Fruit fly (Drosophila melanogaster) whole organism, embryonic: ENCODE results near the gene CG9616.

Source experiments
- Ada2b ChIP-seq: fragments of 200-800 bp; sonication (Bioruptor generic); IDR thresholded peaks from 2 replicates; pipeline ENCODE4 v1.3.6; 2022; ENCODE audit warnings: missing biosample characterization, missing genetic modification characterization
- CG10274 ChIP-seq: fragments of 200-800 bp; sonication (Bioruptor generic); optimal IDR thresholded peaks from 3 replicates; lab custom pipeline; 2017; ENCODE audit warnings: missing biosample characterization, mild to moderate bottlenecking, missing genetic modification characterization
- CG11093 ChIP-seq: fragments of 200-800 bp; sonication (Bioruptor generic); IDR thresholded peaks from 3 replicates; pipeline ENCODE4 v1.3.6; 2022; ENCODE audit warnings: missing biosample characterization, missing genetic modification characterization
- CG12744 ChIP-seq: fragments of 200-800 bp; sonication (Bioruptor generic); optimal IDR thresholded peaks from 2 replicates; lab custom pipeline; 2016; ENCODE audit warnings: missing biosample characterization, missing genetic modification characterization
- CG12769 ChIP-seq: fragments of 200-800 bp; sonication (Bioruptor generic); optimal IDR thresholded peaks from 2 replicates; lab custom pipeline; 2019; ENCODE audit warnings: missing biosample characterization, mild to moderate bottlenecking, missing genetic modification characterization, moderate library complexity
- CG14050 ChIP-seq: fragments of 200-800 bp; sonication (Bioruptor generic); IDR thresholded peaks from 3 replicates; pipeline ENCODE4 v1.3.6; 2022; ENCODE audit warnings: missing biosample characterization, missing genetic modification characterization
- CG14441 ChIP-seq: fragments of 200-800 bp; sonication (Bioruptor generic); IDR thresholded peaks from 2 replicates; pipeline ENCODE4 v1.3.6; 2022; ENCODE audit warnings: missing biosample characterization, missing genetic modification characterization
- CG14965 ChIP-seq: fragments of 200-800 bp; sonication (Bioruptor generic); optimal IDR thresholded peaks from 2 replicates; lab custom pipeline; 2016; ENCODE audit warnings: missing biosample characterization, missing genetic modification characterization, borderline replicate concordance
- CG1603 ChIP-seq: fragments of 200-800 bp; sonication (Bioruptor generic); optimal IDR thresholded peaks from 2 replicates; lab custom pipeline; 2019; ENCODE audit warnings: missing biosample characterization, mild to moderate bottlenecking, missing genetic modification characterization, moderate library complexity
- CG17385 ChIP-seq: fragments of 200-800 bp; sonication (Bioruptor generic); optimal IDR thresholded peaks from 3 replicates; lab custom pipeline; 2018; ENCODE audit warnings: missing biosample characterization, mild to moderate bottlenecking, missing genetic modification characterization
- CG17568 ChIP-seq: fragments of 200-800 bp; sonication (Bioruptor generic); optimal IDR thresholded peaks from 2 replicates; lab custom pipeline; 2018; ENCODE audit warnings: missing biosample characterization, mild to moderate bottlenecking, missing genetic modification characterization, moderate library complexity
- CG1792 ChIP-seq: fragments of 200-800 bp; sonication (Bioruptor generic); optimal IDR thresholded peaks from 2 replicates; lab custom pipeline; 2016; ENCODE audit warnings: missing biosample characterization, missing genetic modification characterization
- CG2129 ChIP-seq: fragments of 200-800 bp; sonication (Bioruptor generic); IDR thresholded peaks from 2 replicates; pipeline ENCODE4 v1.3.6; 2022; ENCODE audit warnings: missing biosample characterization, missing genetic modification characterization; ENCODE audit not compliant: partially characterized antibody
- CG2202 ChIP-seq: fragments of 200-800 bp; sonication (Bioruptor generic); optimal IDR thresholded peaks from 2 replicates; lab custom pipeline; 2018; ENCODE audit warnings: missing biosample characterization, mild to moderate bottlenecking, missing genetic modification characterization
- CG30431 ChIP-seq: fragments of 200-800 bp; sonication (Bioruptor generic); optimal IDR thresholded peaks from 2 replicates; lab custom pipeline; 2017; ENCODE audit warnings: missing biosample characterization, missing genetic modification characterization
- CG31365 ChIP-seq: fragments of 200-800 bp; sonication (Bioruptor generic); optimal IDR thresholded peaks from 2 replicates; lab custom pipeline; 2018; ENCODE audit warnings: missing biosample characterization, mild to moderate bottlenecking, missing genetic modification characterization
- CG6791 ChIP-seq: fragments of 200-800 bp; sonication (Bioruptor generic); IDR thresholded peaks from 3 replicates; pipeline ENCODE4 v1.3.6; 2022; ENCODE audit warnings: missing biosample characterization, missing genetic modification characterization; ENCODE audit not compliant: partially characterized antibody
- CG9817 ChIP-seq: fragments of 200-800 bp; sonication (Bioruptor generic); optimal IDR thresholded peaks from 2 replicates; lab custom pipeline; 2018; ENCODE audit warnings: missing biosample characterization, mild to moderate bottlenecking, missing genetic modification characterization, moderate library complexity
- D ChIP-seq, 2 experiments: fragments of 200-800 bp in 1 of 2; fragments of >200 bp in 1 of 2; sonication (Bioruptor generic) in 1 of 2; optimal IDR thresholded peaks; 2 replicates in 1 of 2; 3 replicates in 1 of 2; lab custom pipeline; 2017; ENCODE audit warnings: mild to moderate bottlenecking in 1 of 2, missing biosample characterization in 1 of 2, missing genetic modification characterization in 1 of 2, missing genetic modification reagents in 1 of 2
- E2f2 ChIP-seq: fragments of 200-800 bp; sonication (Bioruptor generic); IDR thresholded peaks from 2 replicates; pipeline ENCODE4 v1.3.6; 2022; ENCODE audit warnings: missing biosample characterization, missing genetic modification characterization
- HLH4C ChIP-seq: fragments of 200-800 bp; sonication (Bioruptor generic); IDR thresholded peaks from 3 replicates; pipeline ENCODE4 v1.3.6; 2022; ENCODE audit warnings: missing biosample characterization, missing genetic modification characterization; ENCODE audit not compliant: partially characterized antibody
- Hand ChIP-seq: fragments of 200-800 bp; sonication (Bioruptor generic); optimal IDR thresholded peaks from 2 replicates; lab custom pipeline; 2017; ENCODE audit warnings: mild to moderate bottlenecking, missing biosample characterization, missing genetic modification reagents, missing genetic modification characterization
- Hr78 ChIP-seq, 2 experiments: fragments of 200-800 bp in 1 of 2; fragments of >200 bp in 1 of 2; sonication (Bioruptor generic) in 1 of 2; optimal IDR thresholded peaks; 2 replicates each; lab custom pipeline; 2017 to 2019; ENCODE audit warnings: missing biosample characterization in 2 of 2, missing genetic modification characterization in 2 of 2, mild to moderate bottlenecking in 1 of 2, moderate library complexity in 1 of 2
- Max ChIP-seq: fragments of 200-800 bp; sonication (Bioruptor generic); optimal IDR thresholded peaks from 2 replicates; lab custom pipeline; 2016; ENCODE audit warnings: missing biosample characterization, mild to moderate bottlenecking, missing genetic modification characterization
- Oaz ChIP-seq: fragments of 200-800 bp; sonication (Bioruptor generic); IDR thresholded peaks from 2 replicates; pipeline ENCODE4 v1.3.6; 2022; ENCODE audit warnings: missing biosample characterization, missing genetic modification characterization
- Ssrp ChIP-seq: fragments of 200-800 bp; sonication (Bioruptor generic); optimal IDR thresholded peaks from 2 replicates; lab custom pipeline; 2018; ENCODE audit warnings: missing biosample characterization, mild to moderate bottlenecking, missing genetic modification characterization, moderate library complexity
- YL-1 ChIP-seq: fragments of 200-800 bp; sonication (Bioruptor generic); optimal IDR thresholded peaks from 3 replicates; lab custom pipeline; 2017; ENCODE audit warnings: missing biosample characterization, mild to moderate bottlenecking, missing genetic modification characterization
- ara ChIP-seq: fragments of 200-800 bp; sonication (Bioruptor generic); IDR thresholded peaks from 2 replicates; pipeline ENCODE4 v1.3.6; 2022; ENCODE audit warnings: missing biosample characterization, missing genetic modification characterization
- bsh ChIP-seq, 2 experiments: fragments of 200-800 bp; sonication (Bioruptor generic); optimal IDR thresholded peaks; 2 replicates each; lab custom pipeline; 2017 to 2018; ENCODE audit warnings: mild to moderate bottlenecking in 2 of 2, missing biosample characterization in 2 of 2, missing genetic modification characterization in 2 of 2, moderate library complexity in 1 of 2
- cas ChIP-seq: fragments of 200-800 bp; sonication (Bioruptor generic); IDR thresholded peaks from 2 replicates; pipeline ENCODE4 v1.3.6; 2022; ENCODE audit warnings: missing biosample characterization, missing genetic modification characterization
- chif ChIP-seq, 2 experiments: fragments of 200-800 bp; sonication (Bioruptor generic); optimal IDR thresholded peaks; 3 replicates each; lab custom pipeline; 2016; ENCODE audit warnings: missing biosample characterization in 2 of 2, missing genetic modification characterization in 2 of 2
- cwo ChIP-seq: fragments of 200-800 bp; sonication (Bioruptor generic); optimal IDR thresholded peaks from 3 replicates; lab custom pipeline; 2017; ENCODE audit warnings: missing biosample characterization, missing genetic modification characterization, mild to moderate bottlenecking, moderate library complexity, missing genetic modification reagents
- ftz-f1 ChIP-seq: fragments of 200-800 bp; sonication (Bioruptor generic); optimal IDR thresholded peaks from 2 replicates; lab custom pipeline; 2016; ENCODE audit warnings: missing biosample characterization, missing genetic modification characterization
- gem ChIP-seq: fragments of 200-800 bp; sonication (Bioruptor generic); optimal IDR thresholded peaks from 2 replicates; lab custom pipeline; 2019; ENCODE audit warnings: missing biosample characterization, mild to moderate bottlenecking, missing genetic modification characterization, moderate library complexity
- onecut ChIP-seq: fragments of 200-800 bp; sonication (Bioruptor generic); IDR thresholded peaks from 2 replicates; pipeline ENCODE4 v1.3.6; 2022; ENCODE audit warnings: missing biosample characterization, missing genetic modification characterization
- pan ChIP-seq, 4 experiments: fragments of >200 bp in 3 of 4; fragments of 200-800 bp in 1 of 4; sonication (Bioruptor generic) in 1 of 4; optimal IDR thresholded peaks in 3 of 4; IDR thresholded peaks in 1 of 4; 2 replicates each; pipeline versions ENCODE4 v1.3.6 to Lab custom; 2017 to 2022; ENCODE audit warnings: missing biosample characterization in 2 of 4, missing genetic modification characterization in 2 of 4, mixed read lengths in 1 of 4
- pb ChIP-seq: fragments of 200-800 bp; sonication (Bioruptor generic); optimal IDR thresholded peaks from 3 replicates; lab custom pipeline; 2016; ENCODE audit warnings: missing biosample characterization, missing genetic modification characterization
- rib ChIP-seq: fragments of 200-800 bp; sonication (Bioruptor generic); IDR thresholded peaks from 2 replicates; pipeline ENCODE4 v1.3.6; 2022; ENCODE audit warnings: missing biosample characterization, missing genetic modification characterization
- sima ChIP-seq: fragments of 200-800 bp; sonication (Bioruptor generic); optimal IDR thresholded peaks from 2 replicates; lab custom pipeline; 2016; ENCODE audit warnings: missing biosample characterization, missing genetic modification characterization
- slou ChIP-seq: fragments of 200-800 bp; sonication (Bioruptor generic); optimal IDR thresholded peaks from 3 replicates; lab custom pipeline; 2016; ENCODE audit warnings: missing biosample characterization, missing genetic modification characterization
- slp2 ChIP-seq: fragments of 200-800 bp; sonication (Bioruptor generic); optimal IDR thresholded peaks from 2 replicates; lab custom pipeline; 2016; ENCODE audit warnings: missing biosample characterization, missing genetic modification characterization
- sqz ChIP-seq: fragments of 200-800 bp; sonication (Bioruptor generic); optimal IDR thresholded peaks from 3 replicates; lab custom pipeline; 2018; ENCODE audit warnings: missing biosample characterization, mild to moderate bottlenecking, missing genetic modification characterization
- tgo ChIP-seq: fragments of 200-800 bp; sonication (Bioruptor generic); IDR thresholded peaks from 3 replicates; pipeline ENCODE4 v1.3.6; 2022; ENCODE audit warnings: missing biosample characterization, missing genetic modification characterization
- tup ChIP-seq: fragments of 200-800 bp; sonication (Bioruptor generic); optimal IDR thresholded peaks from 2 replicates; lab custom pipeline; 2016; ENCODE audit warnings: missing biosample characterization, mild to moderate bottlenecking, missing genetic modification characterization, moderate library complexity
- vnd ChIP-seq: fragments of 200-800 bp; sonication (Bioruptor generic); IDR thresholded peaks from 3 replicates; pipeline ENCODE4 v1.3.6; 2022; ENCODE audit warnings: missing biosample characterization, missing genetic modification characterization; ENCODE audit not compliant: partially characterized antibody
- z ChIP-seq: fragments of 200-800 bp; sonication (Bioruptor generic); IDR thresholded peaks from 3 replicates; pipeline ENCODE4 v1.3.6; 2022; ENCODE audit warnings: missing biosample characterization, missing genetic modification characterization
- zen2 ChIP-seq: fragments of 200-800 bp; sonication (Bioruptor generic); IDR thresholded peaks from 3 replicates; pipeline ENCODE4 v1.3.6; 2022; ENCODE audit warnings: missing biosample characterization, missing genetic modification characterization; ENCODE audit not compliant: partially characterized antibody

Gene CG9616

DNA sequence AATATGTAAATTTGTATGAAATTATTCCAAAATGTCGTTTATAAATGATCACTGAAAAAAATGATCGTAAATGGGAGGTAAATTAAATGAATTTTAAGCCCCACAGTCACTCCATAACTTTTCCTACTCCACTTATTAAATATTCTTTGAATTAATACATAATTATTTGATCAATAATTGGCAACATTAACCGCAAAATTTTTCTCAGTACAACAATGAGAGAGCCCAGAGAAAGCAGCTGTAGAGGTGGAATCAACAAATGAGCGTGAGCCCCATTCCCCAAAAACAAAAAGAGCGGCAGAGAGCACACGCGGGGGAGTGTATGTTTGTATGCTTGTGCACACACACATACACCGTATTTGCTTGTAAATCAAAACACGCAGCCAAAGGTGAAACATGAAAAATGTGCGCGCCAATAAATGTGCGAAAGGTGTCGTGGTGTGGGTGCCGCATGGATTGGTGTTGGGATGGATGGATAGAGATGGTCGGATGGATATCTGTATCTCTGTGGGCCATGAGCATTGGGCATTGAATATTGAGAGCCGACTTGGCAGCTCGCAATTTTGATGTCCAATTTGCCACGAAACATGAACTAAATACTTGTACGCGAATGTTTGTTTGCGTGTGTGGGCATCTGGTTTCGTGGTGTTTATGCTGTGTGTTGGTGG, 38.6 kb upstream of the CG9616 start (continued):
- peak in 1 of 2 experiments; percentile 94 for TF ChIP-seq Hr78 (GFP tag; optimal IDR thresholded peaks at IDR 0.05; lab: Kevin White, UChicago)
- peak; percentile 22 for TF ChIP-seq CG14965 (GFP tag; lab: Kevin White, UChicago)
- peak; percentile 96 for TF ChIP-seq CG12744 (GFP tag; lab: Kevin White, UChicago)
- no peak for TF ChIP-seq vnd (GFP tag; lab: Robert Waterston, UW)
- TF ChIP-seq zen2 (GFP tag; lab: Robert Waterston, UW), result no peak
- TF ChIP-seq CG30431, result peak; percentile 96
- peak; percentile 95 for TF ChIP-seq slou
- TF ChIP-seq YL-1, result peak; percentile 93
- TF ChIP-seq CG31365 (tag; lab: Kevin White, UChicago), result peak; percentile 90
- TF ChIP-seq CG1792 (GFP tag; lab: Kevin White, UChicago), result peak; percentile 93
- no peak for TF ChIP-seq ara (GFP tag; lab: Robert Waterston, UW)
- no peak for TF ChIP-seq pan (optimal IDR thresholded peaks at IDR 0.05; lab: Kevin White, UChicago)
- TF ChIP-seq pan (GFP tag; optimal IDR thresholded peaks at IDR 0.05 in 1 of 2, IDR thresholded peaks at IDR 0.05 in 1 of 2), result no peak
- peak; percentile 86 to 99 for TF ChIP-seq bsh (GFP tag; optimal IDR thresholded peaks at IDR 0.05; lab: Kevin White, UChicago)
- peak; percentile 98 for TF ChIP-seq cwo (GFP tag; lab: Kevin White, UChicago)
- no peak for TF ChIP-seq HLH4C
- peak; percentile 98 for TF ChIP-seq Ssrp
- TF ChIP-seq sima, result peak; percentile 79
- TF ChIP-seq Max (GFP tag; lab: Kevin White, UChicago), result peak; percentile 98
- peak; percentile 94 to 97 for TF ChIP-seq chif (GFP tag; optimal IDR thresholded peaks at IDR 0.05; lab: Kevin White, UChicago)
- peak; percentile 97 for TF ChIP-seq CG1603 (tag; lab: Kevin White, UChicago)
- TF ChIP-seq tgo, result no peak
- TF ChIP-seq CG6791 (GFP tag; lab: Robert Waterston, UW), result no peak
- TF ChIP-seq CG17385 (GFP tag; lab: Kevin White, UChicago), result peak; percentile 97
- TF ChIP-seq Hand, result peak; percentile 96
- peak; percentile 98 for TF ChIP-seq CG12769 (tag; lab: Kevin White, UChicago)
- no peak for TF ChIP-seq Ada2b (GFP tag; lab: Robert Waterston, UW)
- TF ChIP-seq CG2129, result no peak
- TF ChIP-seq CG17568 (GFP tag; lab: Kevin White, UChicago), result peak; percentile 98
- TF ChIP-seq sqz, result peak; percentile 96
- peak; percentile 49 for TF ChIP-seq ftz-f1
- TF ChIP-seq CG14441 (GFP tag; lab: Robert Waterston, UW), result no peak
- TF ChIP-seq rib (GFP tag; lab: Robert Waterston, UW), result no peak
- no peak for TF ChIP-seq z
- peak; percentile 67 for TF ChIP-seq pb (GFP tag; lab: Kevin White, UChicago)
- peak; percentile 96 for TF ChIP-seq onecut (GFP tag; lab: Robert Waterston, UW)
- TF ChIP-seq E2f2 (GFP tag; lab: Robert Waterston, UW), result no peak
- no peak for TF ChIP-seq cas (GFP tag; lab: Robert Waterston, UW)
- peak; percentile 74 for TF ChIP-seq D (optimal IDR thresholded peaks at IDR 0.05; lab: Kevin White, UChicago)
- TF ChIP-seq D (GFP tag; optimal IDR thresholded peaks at IDR 0.05; lab: Kevin White, UChicago), result peak; percentile 97
- TF ChIP-seq slp2 (GFP tag; lab: Kevin White, UChicago), result peak; percentile 92
- no peak for TF ChIP-seq Oaz (GFP tag; lab: Robert Waterston, UW)
- peak; percentile 95 for TF ChIP-seq tup (GFP tag; lab: Kevin White, UChicago)
- peak; percentile 96 for TF ChIP-seq CG2202 (tag; lab: Kevin White, UChicago)
- peak; percentile 91 for TF ChIP-seq CG10274 (GFP tag; lab: Kevin White, UChicago)
- peak; percentile 99 for TF ChIP-seq gem
- no peak for TF ChIP-seq CG14050 (GFP tag; lab: Robert Waterston, UW)
- peak; percentile 98 for TF ChIP-seq CG11093 (GFP tag; lab: Robert Waterston, UW)
- peak; percentile 98 for TF ChIP-seq CG9817
